Worm (Caenorhabditis elegans) whole organism, L4/young adult: ENCODE results near the gene ZK666.12.

Experiments
- W03F9.2 ChIP-seq: fragments of 150-350 bp; optimal IDR thresholded peaks from 2 replicates; lab custom pipeline; 2014; ENCODE audit warnings: missing biosample characterization, missing genetic modification characterization
- dao-5 ChIP-seq: sonication (generic microtip); optimal IDR thresholded peaks from 2 replicates; lab custom pipeline; 2016; ENCODE audit warnings: missing genotype, missing genetic modification characterization, moderate library complexity, missing compliant biosample characterization

- TF ChIP-seq dao-5 (tag; lab: Kevin White, UChicago) (no peak), W03F9.2 (tag; lab: Kevin White, UChicago) (no peak)
Observed at ce11 chrII:10507906-10508305, 11.9 kb downstream of the ZK666.12 start.
